Fruit fly (Drosophila melanogaster) whole organism, embryonic: ENCODE data around the gene Vha36-3.

ENCODE experiments used
- Adf1 ChIP-seq: fragments of 200-800 bp; sonication (Bioruptor generic); IDR thresholded peaks from 2 replicates; pipeline ENCODE4 v1.3.6; 2022; ENCODE audit warnings: missing biosample characterization, missing genetic modification characterization
- B-H2 ChIP-seq: fragments of 200-800 bp; sonication (Bioruptor generic); optimal IDR thresholded peaks from 2 replicates; lab custom pipeline; 2018; ENCODE audit warnings: missing biosample characterization, mild to moderate bottlenecking, missing genetic modification characterization
- CG10366 ChIP-seq: fragments of 200-800 bp; sonication (Bioruptor generic); IDR thresholded peaks from 2 replicates; pipeline ENCODE4 v1.3.6; 2022; ENCODE audit warnings: missing biosample characterization, missing genetic modification characterization
- CG10565 ChIP-seq: fragments of 200-800 bp; sonication (Bioruptor generic); optimal IDR thresholded peaks from 3 replicates; lab custom pipeline; 2016; ENCODE audit warnings: missing biosample characterization, mild to moderate bottlenecking, missing genetic modification characterization
- CG13296 ChIP-seq: fragments of 200-800 bp; sonication (Bioruptor generic); optimal IDR thresholded peaks from 3 replicates; lab custom pipeline; 2018; ENCODE audit warnings: missing biosample characterization, mild to moderate bottlenecking, missing genetic modification characterization
- CG14050 ChIP-seq: fragments of 200-800 bp; sonication (Bioruptor generic); IDR thresholded peaks from 3 replicates; pipeline ENCODE4 v1.3.6; 2022; ENCODE audit warnings: missing biosample characterization, missing genetic modification characterization
- CG15514 ChIP-seq: fragments of 200-800 bp; sonication (Bioruptor generic); optimal IDR thresholded peaks from 3 replicates; lab custom pipeline; 2017; ENCODE audit warnings: missing biosample characterization, missing genetic modification characterization, mild to moderate bottlenecking, moderate library complexity, missing genetic modification reagents
- CG15601 ChIP-seq: fragments of 200-800 bp; sonication (Bioruptor generic); optimal IDR thresholded peaks from 3 replicates; lab custom pipeline; 2019; ENCODE audit warnings: missing biosample characterization, mild to moderate bottlenecking, missing genetic modification characterization, moderate library complexity
- CG17612 ChIP-seq: fragments of 200-800 bp; sonication (Bioruptor generic); IDR thresholded peaks from 2 replicates; pipeline ENCODE4 v1.3.6; 2022; ENCODE audit warnings: missing biosample characterization, missing genetic modification characterization
- CG18619 ChIP-seq: fragments of 200-800 bp; sonication (Bioruptor generic); optimal IDR thresholded peaks from 3 replicates; lab custom pipeline; 2017; ENCODE audit warnings: missing biosample characterization, mild to moderate bottlenecking, missing genetic modification characterization
- CG2129 ChIP-seq: fragments of 200-800 bp; sonication (Bioruptor generic); IDR thresholded peaks from 2 replicates; pipeline ENCODE4 v1.3.6; 2022; ENCODE audit warnings: missing biosample characterization, missing genetic modification characterization; ENCODE audit not compliant: partially characterized antibody
- CG2889 ChIP-seq: fragments of 200-800 bp; sonication (Bioruptor generic); IDR thresholded peaks from 3 replicates; pipeline ENCODE4 v1.3.6; 2022; ENCODE audit warnings: missing biosample characterization, missing genetic modification characterization
- CG3065 ChIP-seq: fragments of 200-800 bp; sonication (Bioruptor generic); optimal IDR thresholded peaks from 2 replicates; lab custom pipeline; 2016; ENCODE audit warnings: missing biosample characterization, missing genetic modification characterization
- CG3163 ChIP-seq: fragments of 200-800 bp; sonication (Bioruptor generic); optimal IDR thresholded peaks from 3 replicates; lab custom pipeline; 2016; ENCODE audit warnings: missing biosample characterization, missing genetic modification characterization
- CG34224 ChIP-seq: fragments of 200-800 bp; sonication (Bioruptor generic); IDR thresholded peaks from 3 replicates; pipeline ENCODE4 v1.3.6; 2022; ENCODE audit warnings: missing biosample characterization, missing genetic modification characterization; ENCODE audit not compliant: partially characterized antibody
- CG4282 ChIP-seq: fragments of 200-800 bp; sonication (Bioruptor generic); optimal IDR thresholded peaks from 2 replicates; lab custom pipeline; 2016; ENCODE audit warnings: missing biosample characterization, missing genetic modification characterization
- CG4854 ChIP-seq: fragments of 200-800 bp; sonication (Bioruptor generic); optimal IDR thresholded peaks from 2 replicates; lab custom pipeline; 2016; ENCODE audit warnings: missing biosample characterization, missing genetic modification characterization, inconsistent platforms
- CG5953 ChIP-seq: fragments of 200-800 bp; sonication (Bioruptor generic); IDR thresholded peaks from 2 replicates; pipeline ENCODE4 v1.3.6; 2022; ENCODE audit warnings: missing biosample characterization, missing genetic modification characterization
- CG6272 ChIP-seq: fragments of 200-800 bp; sonication (Bioruptor generic); IDR thresholded peaks from 2 replicates; pipeline ENCODE4 v1.3.6; 2022; ENCODE audit warnings: missing biosample characterization, missing genetic modification characterization
- CG8089 ChIP-seq: fragments of 200-800 bp; sonication (Bioruptor generic); optimal IDR thresholded peaks from 3 replicates; lab custom pipeline; 2016; ENCODE audit warnings: missing biosample characterization, missing genetic modification characterization
- CG8478 ChIP-seq: fragments of >200 bp; optimal IDR thresholded peaks from 2 replicates; lab custom pipeline; 2018
- CoRest ChIP-seq: fragments of 200-800 bp; sonication (Bioruptor generic); optimal IDR thresholded peaks from 3 replicates; lab custom pipeline; 2018; ENCODE audit warnings: missing biosample characterization, mild to moderate bottlenecking, missing genetic modification characterization, moderate library complexity
- Dad ChIP-seq: fragments of 200-800 bp; sonication (Bioruptor generic); optimal IDR thresholded peaks from 3 replicates; lab custom pipeline; 2016; ENCODE audit warnings: missing biosample characterization, missing genetic modification characterization
- Dip3 ChIP-seq: fragments of 200-800 bp; sonication (Bioruptor generic); optimal IDR thresholded peaks from 3 replicates; lab custom pipeline; 2016; ENCODE audit warnings: missing biosample characterization, missing genetic modification characterization
- E2f2 ChIP-seq: fragments of 200-800 bp; sonication (Bioruptor generic); IDR thresholded peaks from 2 replicates; pipeline ENCODE4 v1.3.6; 2022; ENCODE audit warnings: missing biosample characterization, missing genetic modification characterization
- Elba2 ChIP-seq: fragments of 200-800 bp; sonication (Bioruptor generic); optimal IDR thresholded peaks from 3 replicates; lab custom pipeline; 2016; ENCODE audit warnings: missing biosample characterization, missing genetic modification characterization
- Fer1 ChIP-seq: fragments of 200-800 bp; sonication (Bioruptor generic); optimal IDR thresholded peaks from 2 replicates; lab custom pipeline; 2017; ENCODE audit warnings: missing biosample characterization, mild to moderate bottlenecking, missing genetic modification characterization
- Lhr ChIP-seq: fragments of 200-800 bp; sonication (Bioruptor generic); optimal IDR thresholded peaks from 3 replicates; lab custom pipeline; 2017; ENCODE audit warnings: mild to moderate bottlenecking, missing biosample characterization, missing genetic modification reagents, missing genetic modification characterization
- Lpt ChIP-seq: fragments of >200 bp; optimal IDR thresholded peaks from 2 replicates; lab custom pipeline; 2018; ENCODE audit warnings: missing biosample characterization, missing genetic modification characterization
- Med ChIP-seq: fragments of 200-800 bp; sonication (Bioruptor generic); peaks from one replicate; lab custom pipeline; 2016; ENCODE audit warnings: missing biosample characterization, missing genetic modification characterization, mild to moderate bottlenecking, inconsistent platforms, moderate library complexity
- NK7.1 ChIP-seq: fragments of 200-800 bp; sonication (Bioruptor generic); optimal IDR thresholded peaks from 3 replicates; lab custom pipeline; 2016; ENCODE audit warnings: missing biosample characterization, missing genetic modification characterization
- Nf-YC ChIP-seq: fragments of 200-800 bp; optimal IDR thresholded peaks from 3 replicates; lab custom pipeline; 2019; ENCODE audit warnings: missing biosample characterization, mild to moderate bottlenecking, missing genetic modification characterization, moderate library complexity
- Opbp ChIP-seq: fragments of 200-800 bp; sonication (Bioruptor generic); IDR thresholded peaks from 3 replicates; pipeline ENCODE4 v1.3.6; 2022; ENCODE audit warnings: missing biosample characterization, missing genetic modification characterization; ENCODE audit not compliant: partially characterized antibody
- Ravus ChIP-seq: fragments of 200-800 bp; sonication (Bioruptor generic); IDR thresholded peaks from 2 replicates; pipeline ENCODE4 v1.3.6; 2022; ENCODE audit warnings: missing biosample characterization, missing genetic modification characterization
- Scr ChIP-seq: fragments of 200-800 bp; sonication (Bioruptor generic); IDR thresholded peaks from 2 replicates; pipeline ENCODE4 v1.3.6; 2022; ENCODE audit warnings: missing biosample characterization, missing genetic modification characterization; ENCODE audit not compliant: partially characterized antibody
- Sox102F ChIP-seq: fragments of 200-800 bp; sonication (Bioruptor generic); optimal IDR thresholded peaks from 2 replicates; lab custom pipeline; 2018; ENCODE audit warnings: missing biosample characterization, mild to moderate bottlenecking, missing genetic modification characterization, moderate library complexity
- ase ChIP-seq: fragments of 200-800 bp; sonication (Bioruptor generic); IDR thresholded peaks from 3 replicates; pipeline ENCODE4 v1.3.6; 2022; ENCODE audit warnings: missing biosample characterization, missing genetic modification characterization
- bab2 ChIP-seq: fragments of 200-800 bp; sonication (Bioruptor generic); optimal IDR thresholded peaks from 2 replicates; lab custom pipeline; 2016; ENCODE audit warnings: missing biosample characterization, missing genetic modification characterization
- da ChIP-seq: fragments of 200-800 bp; sonication (Bioruptor generic); optimal IDR thresholded peaks from 2 replicates; lab custom pipeline; 2016; ENCODE audit warnings: missing biosample characterization, missing genetic modification characterization
- ewg ChIP-seq: fragments of 200-800 bp; sonication (Bioruptor generic); optimal IDR thresholded peaks from 3 replicates; lab custom pipeline; 2017; ENCODE audit warnings: mild to moderate bottlenecking, missing biosample characterization, missing genetic modification reagents, missing genetic modification characterization
- gce ChIP-seq: fragments of 200-800 bp; sonication (Bioruptor generic); IDR thresholded peaks from 3 replicates; pipeline ENCODE4 v1.3.6; 2022; ENCODE audit warnings: missing biosample characterization, missing genetic modification characterization
- jumu ChIP-seq: fragments of 200-800 bp; sonication (Bioruptor generic); optimal IDR thresholded peaks from 3 replicates; lab custom pipeline; 2016; ENCODE audit warnings: missing biosample characterization, missing genetic modification characterization
- kni ChIP-seq: fragments of 200-800 bp; sonication (Bioruptor generic); optimal IDR thresholded peaks from 3 replicates; lab custom pipeline; 2017; ENCODE audit warnings: mild to moderate bottlenecking, missing biosample characterization, missing genetic modification reagents, missing genetic modification characterization
- lab ChIP-seq: fragments of 200-800 bp; sonication (Bioruptor generic); optimal IDR thresholded peaks from 3 replicates; lab custom pipeline; 2017; ENCODE audit warnings: missing biosample characterization, missing genetic modification characterization, mild to moderate bottlenecking, moderate library complexity, missing genetic modification reagents
- luna ChIP-seq: fragments of 200-800 bp; sonication (Bioruptor generic); optimal IDR thresholded peaks from 2 replicates; lab custom pipeline; 2016; ENCODE audit warnings: missing biosample characterization, missing genetic modification characterization
- maf-S ChIP-seq: fragments of 200-800 bp; sonication (Bioruptor generic); optimal IDR thresholded peaks from 2 replicates; lab custom pipeline; 2016; ENCODE audit warnings: missing biosample characterization, missing genetic modification characterization
- peb ChIP-seq: fragments of 200-800 bp; sonication (Bioruptor generic); IDR thresholded peaks from 2 replicates; pipeline ENCODE4 v1.3.6; 2022; ENCODE audit warnings: missing biosample characterization, missing genetic modification characterization
- pum ChIP-seq: fragments of 200-800 bp; sonication (Bioruptor generic); optimal IDR thresholded peaks from 2 replicates; lab custom pipeline; 2016; ENCODE audit warnings: missing biosample characterization, missing genetic modification characterization
- tin ChIP-seq: fragments of 200-800 bp; sonication (Bioruptor generic); optimal IDR thresholded peaks from 3 replicates; lab custom pipeline; 2016; ENCODE audit warnings: missing biosample characterization, missing genetic modification characterization
- trem ChIP-seq: fragments of 200-800 bp; optimal IDR thresholded peaks from 3 replicates; lab custom pipeline; 2019; ENCODE audit warnings: missing biosample characterization, mild to moderate bottlenecking, missing genetic modification characterization, moderate library complexity
- tup ChIP-seq: fragments of 200-800 bp; sonication (Bioruptor generic); optimal IDR thresholded peaks from 2 replicates; lab custom pipeline; 2016; ENCODE audit warnings: missing biosample characterization, mild to moderate bottlenecking, missing genetic modification characterization, moderate library complexity
- wek ChIP-seq: fragments of 200-800 bp; sonication (Bioruptor generic); optimal IDR thresholded peaks from 3 replicates; lab custom pipeline; 2018; ENCODE audit warnings: missing biosample characterization, mild to moderate bottlenecking, missing genetic modification characterization, moderate library complexity

Gene Vha36-3

dm6 chrX:2545328-2545758, 35.0 kb downstream of the Vha36-3 start, which contains the start of gene trol (continued):
- TF ChIP-seq Fer1 (GFP tag; lab: Kevin White, UChicago) (peak; percentile 36), da (GFP tag; lab: Kevin White, UChicago) (no peak), CG5953 (GFP tag; lab: Robert Waterston, UW) (no peak), Ravus (GFP tag; lab: Robert Waterston, UW) (no peak), Scr (GFP tag; lab: Robert Waterston, UW) (no peak), Dip3 (no peak), pum (GFP tag; lab: Kevin White, UChicago) (no peak), wek (no peak), Elba2 (GFP tag; lab: Kevin White, UChicago) (no peak), CG34224 (GFP tag; lab: Robert Waterston, UW) (no peak), CG17612 (GFP tag; lab: Robert Waterston, UW) (no peak), CG2889 (GFP tag; lab: Robert Waterston, UW) (no peak), CG15514 (no peak), Sox102F (no peak), CG6272 (GFP tag; lab: Robert Waterston, UW) (no peak), Lpt (GFP tag; lab: Kevin White, UChicago) (no peak), maf-S (GFP tag; lab: Kevin White, UChicago) (no peak), ase (GFP tag; lab: Robert Waterston, UW) (no peak), CG2129 (GFP tag; lab: Robert Waterston, UW) (no peak), CG13296 (GFP tag; lab: Kevin White, UChicago) (no peak), Lhr (GFP tag; lab: Kevin White, UChicago) (no peak), CG10366 (GFP tag; lab: Robert Waterston, UW) (no peak), CG8478 (lab: Kevin White, UChicago) (no peak), CG14050 (GFP tag; lab: Robert Waterston, UW) (no peak), Med (GFP tag; lab: Kevin White, UChicago) (peak; percentile 79), CG8089 (no peak), CG18619 (GFP tag; lab: Kevin White, UChicago) (no peak), ewg (GFP tag; lab: Kevin White, UChicago) (no peak), lab (GFP tag; lab: Kevin White, UChicago) (peak; percentile 6), bab2 (GFP tag; lab: Kevin White, UChicago) (no peak), NK7.1 (GFP tag; lab: Kevin White, UChicago) (no peak), tup (GFP tag; lab: Kevin White, UChicago) (no peak), E2f2 (GFP tag; lab: Robert Waterston, UW) (no peak), gce (GFP tag; lab: Robert Waterston, UW) (0 out of 3 replicates have a peak, but pooled peaks have one; percentile 18), CG3163 (no peak), trem (tag; lab: Kevin White, UChicago) (no peak), tin (no peak), Dad (GFP tag; lab: Kevin White, UChicago) (no peak), jumu (GFP tag; lab: Kevin White, UChicago) (no peak), B-H2 (GFP tag; lab: Kevin White, UChicago) (no peak), CG15601 (tag; lab: Kevin White, UChicago) (no peak), Adf1 (peak; percentile 88), CG4282 (no peak), luna (GFP tag; lab: Kevin White, UChicago) (no peak), Opbp (0 out of 3 replicates have a peak, but pooled peaks have one; percentile 20), CG3065 (no peak), Nf-YC (tag; lab: Kevin White, UChicago) (peak; percentile 22), peb (GFP tag; lab: Robert Waterston, UW) (no peak), kni (GFP tag; lab: Kevin White, UChicago) (peak; percentile 51), CG10565 (GFP tag; lab: Kevin White, UChicago) (no peak), CoRest (no peak), CG4854 (GFP tag; lab: Kevin White, UChicago) (no peak)
